Fruit fly (Drosophila melanogaster) whole organism, embryonic: Measurements from ENCODE around the gene CG12171.
A peak's percentile ranks its signal among the peaks of the same experiment; 100 is the strongest.

Experiments
- Asciz ChIP-seq: fragments of 200-800 bp; sonication (Bioruptor generic); optimal IDR thresholded peaks from 2 replicates; lab custom pipeline; 2017; ENCODE audit warnings: missing biosample characterization, mild to moderate bottlenecking, missing genetic modification characterization, missing genetic modification reagents
- B-H2 ChIP-seq: fragments of 200-800 bp; sonication (Bioruptor generic); optimal IDR thresholded peaks from 2 replicates; lab custom pipeline; 2018; ENCODE audit warnings: missing biosample characterization, mild to moderate bottlenecking, missing genetic modification characterization
- C15 ChIP-seq: fragments of 200-800 bp; sonication (Bioruptor generic); IDR thresholded peaks from 3 replicates; pipeline ENCODE4 v1.3.6; 2022; ENCODE audit warnings: missing biosample characterization, missing genetic modification characterization
- CG10431 ChIP-seq: fragments of 200-800 bp; sonication (Bioruptor generic); optimal IDR thresholded peaks from 3 replicates; lab custom pipeline; 2018; ENCODE audit warnings: missing biosample characterization, mild to moderate bottlenecking, missing genetic modification characterization
- CG11456 ChIP-seq: fragments of 200-800 bp; sonication (Bioruptor generic); IDR thresholded peaks from 3 replicates; pipeline ENCODE4 v1.3.6; 2022; ENCODE audit warnings: missing biosample characterization, missing genetic modification characterization
- CG1233 ChIP-seq: fragments of 200-800 bp; sonication (Bioruptor generic); optimal IDR thresholded peaks from 4 replicates; lab custom pipeline; 2018; ENCODE audit warnings: missing biosample characterization, mild to moderate bottlenecking, missing genetic modification characterization
- CG12659 ChIP-seq: fragments of 200-800 bp; sonication (Bioruptor generic); optimal IDR thresholded peaks from 3 replicates; lab custom pipeline; 2017; ENCODE audit warnings: mild to moderate bottlenecking, missing biosample characterization, missing genetic modification reagents, missing genetic modification characterization
- CG12942 ChIP-seq: fragments of 200-800 bp; sonication (Bioruptor generic); optimal IDR thresholded peaks from 3 replicates; lab custom pipeline; 2016; ENCODE audit warnings: missing biosample characterization, missing genetic modification characterization
- CG13296 ChIP-seq: fragments of 200-800 bp; sonication (Bioruptor generic); optimal IDR thresholded peaks from 3 replicates; lab custom pipeline; 2018; ENCODE audit warnings: missing biosample characterization, mild to moderate bottlenecking, missing genetic modification characterization
- CG14050 ChIP-seq: fragments of 200-800 bp; sonication (Bioruptor generic); IDR thresholded peaks from 3 replicates; pipeline ENCODE4 v1.3.6; 2022; ENCODE audit warnings: missing biosample characterization, missing genetic modification characterization
- CG17361 ChIP-seq: fragments of 200-800 bp; sonication (Bioruptor generic); IDR thresholded peaks from 3 replicates; pipeline ENCODE4 v1.3.6; 2022; ENCODE audit warnings: missing biosample characterization, missing genetic modification characterization
- CG17802 ChIP-seq: fragments of 200-800 bp; sonication (Bioruptor generic); optimal IDR thresholded peaks from 2 replicates; lab custom pipeline; 2018; ENCODE audit warnings: missing biosample characterization, mild to moderate bottlenecking, missing genetic modification characterization, moderate library complexity
- CG1792 ChIP-seq: fragments of 200-800 bp; sonication (Bioruptor generic); optimal IDR thresholded peaks from 2 replicates; lab custom pipeline; 2016; ENCODE audit warnings: missing biosample characterization, missing genetic modification characterization
- CG33557 ChIP-seq: fragments of 200-800 bp; sonication (Bioruptor generic); optimal IDR thresholded peaks from 2 replicates; lab custom pipeline; 2019; ENCODE audit warnings: missing biosample characterization, mild to moderate bottlenecking, missing genetic modification characterization, moderate library complexity
- CG3995 ChIP-seq: fragments of 200-800 bp; sonication (Bioruptor generic); optimal IDR thresholded peaks from 3 replicates; lab custom pipeline; 2016; ENCODE audit warnings: missing biosample characterization, missing genetic modification characterization
- CG4730 ChIP-seq: fragments of 200-800 bp; sonication (Bioruptor generic); IDR thresholded peaks from 2 replicates; pipeline ENCODE4 v1.3.6; 2022; ENCODE audit warnings: missing biosample characterization, missing genetic modification characterization
- CG6683 ChIP-seq: fragments of 200-800 bp; sonication (Bioruptor generic); optimal IDR thresholded peaks from 2 replicates; lab custom pipeline; 2017; ENCODE audit warnings: missing biosample characterization, mild to moderate bottlenecking, missing genetic modification characterization, missing genetic modification reagents
- CG6689 ChIP-seq: fragments of 200-800 bp; sonication (Bioruptor generic); IDR thresholded peaks from 2 replicates; pipeline ENCODE4 v1.3.6; 2022; ENCODE audit warnings: missing biosample characterization, missing genetic modification characterization
- CG7357 ChIP-seq: fragments of 200-800 bp; sonication (Bioruptor generic); IDR thresholded peaks from 3 replicates; pipeline ENCODE4 v1.3.6; 2022; ENCODE audit warnings: missing biosample characterization, missing genetic modification characterization
- CG7928 ChIP-seq: fragments of 200-800 bp; sonication (Bioruptor generic); optimal IDR thresholded peaks from 2 replicates; lab custom pipeline; 2017; ENCODE audit warnings: missing biosample characterization, mild to moderate bottlenecking, missing genetic modification characterization
- CG8281 ChIP-seq: fragments of 200-800 bp; sonication (Bioruptor generic); optimal IDR thresholded peaks from 2 replicates; lab custom pipeline; 2018; ENCODE audit warnings: missing biosample characterization, mild to moderate bottlenecking, missing genetic modification characterization, moderate library complexity
- CG9437 ChIP-seq: fragments of 200-800 bp; sonication (Bioruptor generic); optimal IDR thresholded peaks from 2 replicates; lab custom pipeline; 2018; ENCODE audit warnings: missing biosample characterization, mild to moderate bottlenecking, missing genetic modification characterization
- CG9932 ChIP-seq: fragments of 200-800 bp; sonication (Bioruptor generic); IDR thresholded peaks from 2 replicates; pipeline ENCODE4 v1.3.6; 2022; ENCODE audit warnings: missing biosample characterization, missing genetic modification characterization
- Dad ChIP-seq: fragments of 200-800 bp; sonication (Bioruptor generic); optimal IDR thresholded peaks from 3 replicates; lab custom pipeline; 2016; ENCODE audit warnings: missing biosample characterization, missing genetic modification characterization
- Dip3 ChIP-seq: fragments of 200-800 bp; sonication (Bioruptor generic); optimal IDR thresholded peaks from 3 replicates; lab custom pipeline; 2016; ENCODE audit warnings: missing biosample characterization, missing genetic modification characterization
- Dll ChIP-seq: fragments of 200-800 bp; sonication (Bioruptor generic); IDR thresholded peaks from 4 replicates; pipeline ENCODE4 v1.3.6; 2022; ENCODE audit warnings: missing biosample characterization, missing genetic modification characterization; ENCODE audit not compliant: partially characterized antibody
- Ets65A ChIP-seq: fragments of 200-800 bp; sonication (Bioruptor generic); peaks from one replicate; lab custom pipeline; 2016; ENCODE audit warnings: missing biosample characterization, missing genetic modification characterization
- HHEX ChIP-seq: fragments of 200-800 bp; sonication (Bioruptor generic); optimal IDR thresholded peaks from 3 replicates; lab custom pipeline; 2017; ENCODE audit warnings: missing biosample characterization, mild to moderate bottlenecking, missing genetic modification characterization, missing genetic modification reagents
- Hr78 ChIP-seq, 2 experiments: fragments of 200-800 bp in 1 of 2; fragments of >200 bp in 1 of 2; sonication (Bioruptor generic) in 1 of 2; optimal IDR thresholded peaks; 2 replicates each; lab custom pipeline; 2017 to 2019; ENCODE audit warnings: missing biosample characterization in 2 of 2, missing genetic modification characterization in 2 of 2, mild to moderate bottlenecking in 1 of 2, moderate library complexity in 1 of 2
- Lim3 ChIP-seq: fragments of 200-800 bp; sonication (Bioruptor generic); IDR thresholded peaks from 2 replicates; pipeline ENCODE4 v1.3.6; 2022; ENCODE audit warnings: missing biosample characterization, missing genetic modification characterization
- Tbp ChIP-seq: fragments of >200 bp; optimal IDR thresholded peaks from 2 replicates; lab custom pipeline; 2018; ENCODE audit warnings: missing biosample characterization, missing genetic modification characterization
- Xbp1 ChIP-seq: fragments of 200-800 bp; sonication (Bioruptor generic); optimal IDR thresholded peaks from 3 replicates; lab custom pipeline; 2016; ENCODE audit warnings: missing biosample characterization, mild to moderate bottlenecking, missing genetic modification characterization
- ash1 ChIP-seq: fragments of 200-800 bp; sonication (Bioruptor generic); optimal IDR thresholded peaks from 2 replicates; lab custom pipeline; 2018; ENCODE audit warnings: missing biosample characterization, mild to moderate bottlenecking, missing genetic modification characterization
- ato ChIP-seq: fragments of 200-800 bp; sonication (Bioruptor generic); IDR thresholded peaks from 2 replicates; pipeline ENCODE4 v1.3.6; 2022; ENCODE audit warnings: missing biosample characterization, missing genetic modification characterization; ENCODE audit not compliant: partially characterized antibody
- cas ChIP-seq: fragments of 200-800 bp; sonication (Bioruptor generic); IDR thresholded peaks from 2 replicates; pipeline ENCODE4 v1.3.6; 2022; ENCODE audit warnings: missing biosample characterization, missing genetic modification characterization
- chn ChIP-seq: fragments of 200-800 bp; sonication (Bioruptor generic); optimal IDR thresholded peaks from 2 replicates; lab custom pipeline; 2016; ENCODE audit warnings: missing biosample characterization, missing genetic modification characterization
- crp ChIP-seq, 2 experiments: fragments of 200-800 bp; sonication (Bioruptor generic); optimal IDR thresholded peaks; 2 replicates in 1 of 2; 3 replicates in 1 of 2; lab custom pipeline; 2017; ENCODE audit warnings: missing biosample characterization in 2 of 2, missing genetic modification characterization in 2 of 2, mild to moderate bottlenecking in 1 of 2, moderate library complexity in 1 of 2
- gsb ChIP-seq: fragments of 200-800 bp; sonication (Bioruptor generic); IDR thresholded peaks from 2 replicates; pipeline ENCODE4 v1.3.6; 2022; ENCODE audit warnings: missing biosample characterization, missing genetic modification characterization
- gt ChIP-seq: fragments of 200-800 bp; sonication (Bioruptor generic); IDR thresholded peaks from 2 replicates; pipeline ENCODE4 v1.3.6; 2022; ENCODE audit warnings: missing biosample characterization, missing genetic modification characterization
- hkb ChIP-seq, 2 experiments: fragments of 200-800 bp in 1 of 2; fragments of >200 bp in 1 of 2; sonication (Bioruptor generic) in 1 of 2; IDR thresholded peaks in 1 of 2; optimal IDR thresholded peaks in 1 of 2; 2 replicates each; pipeline versions ENCODE4 v1.3.6 to Lab custom; 2017 to 2022; ENCODE audit warnings: missing biosample characterization in 1 of 2, missing genetic modification characterization in 1 of 2
- insv ChIP-seq, 2 experiments: fragments of 200-800 bp; sonication (Bioruptor generic); optimal IDR thresholded peaks; 3 replicates each; lab custom pipeline; 2016 to 2018; ENCODE audit warnings: missing biosample characterization in 2 of 2, missing genetic modification characterization in 2 of 2
- kni ChIP-seq: fragments of 200-800 bp; sonication (Bioruptor generic); optimal IDR thresholded peaks from 3 replicates; lab custom pipeline; 2017; ENCODE audit warnings: mild to moderate bottlenecking, missing biosample characterization, missing genetic modification reagents, missing genetic modification characterization
- nau ChIP-seq: fragments of 200-800 bp; sonication (Bioruptor generic); optimal IDR thresholded peaks from 3 replicates; lab custom pipeline; 2017; ENCODE audit warnings: missing biosample characterization, mild to moderate bottlenecking, missing genetic modification characterization, missing genetic modification reagents
- nom ChIP-seq: fragments of 200-800 bp; sonication (Bioruptor generic); optimal IDR thresholded peaks from 2 replicates; lab custom pipeline; 2017; ENCODE audit warnings: missing biosample characterization, missing genetic modification characterization, mild to moderate bottlenecking, moderate library complexity, missing genetic modification reagents
- otp ChIP-seq: fragments of 200-800 bp; sonication (Bioruptor generic); IDR thresholded peaks from 3 replicates; pipeline ENCODE4, ENCODE4 v1.3.6; 2022; ENCODE audit warnings: missing biosample characterization, missing genetic modification characterization
- pita ChIP-seq: fragments of 200-800 bp; sonication (Bioruptor generic); optimal IDR thresholded peaks from 2 replicates; lab custom pipeline; 2017; ENCODE audit warnings: missing biosample characterization, mild to moderate bottlenecking, missing genetic modification characterization
- ro ChIP-seq: fragments of 200-800 bp; sonication (Bioruptor generic); IDR thresholded peaks from 2 replicates; pipeline ENCODE4 v1.3.6; 2022; ENCODE audit warnings: missing biosample characterization, missing genetic modification characterization
- scrt ChIP-seq: fragments of 200-800 bp; sonication (Bioruptor generic); optimal IDR thresholded peaks from 2 replicates; lab custom pipeline; 2018; ENCODE audit warnings: missing biosample characterization, mild to moderate bottlenecking, missing genetic modification characterization, moderate library complexity
- wdn ChIP-seq: fragments of 200-800 bp; sonication (Bioruptor generic); IDR thresholded peaks from 2 replicates; pipeline ENCODE4 v1.3.6; 2022; ENCODE audit warnings: missing biosample characterization, missing genetic modification characterization

The CG12171 gene

dm6 chr3R:5660198-5660893 is 26.9 kb downstream of the CG12171 start, which contains the start of gene Wdr33 (continued):
- TF ChIP-seq ato: peak; percentile 68
- no peak for TF ChIP-seq C15 (GFP tag; lab: Robert Waterston, UW)
- peak; percentile 65; the same call in 2 of the 3 replicates for TF ChIP-seq CG17361 (GFP tag; lab: Robert Waterston, UW)
- TF ChIP-seq CG33557 (GFP tag; lab: Kevin White, UChicago): no peak
- peak; percentile 39 for TF ChIP-seq CG13296
- no peak for TF ChIP-seq Dip3 (GFP tag; lab: Kevin White, UChicago)
- TF ChIP-seq cas (GFP tag; lab: Robert Waterston, UW): no peak
- 0 out of 2 replicates have a peak, but pooled peaks have one; percentile 4 for TF ChIP-seq CG6689 (GFP tag; lab: Robert Waterston, UW)
- no peak for TF ChIP-seq gt (GFP tag; lab: Robert Waterston, UW)
- TF ChIP-seq CG10431 (GFP tag; lab: Kevin White, UChicago): no peak
- TF ChIP-seq CG8281 (tag; lab: Kevin White, UChicago): no peak
- no peak for TF ChIP-seq nom (GFP tag; lab: Kevin White, UChicago)
- peak; percentile 46; the same call in 1 of the 2 replicates for TF ChIP-seq CG9932
- peak; percentile 45 for TF ChIP-seq CG9437 (GFP tag; lab: Kevin White, UChicago)
- TF ChIP-seq CG12659: peak; percentile 43
- TF ChIP-seq CG4730 (GFP tag; lab: Robert Waterston, UW): no peak
- TF ChIP-seq crp (GFP tag; optimal IDR thresholded peaks at IDR 0.05; lab: Kevin White, UChicago): no peak
- no peak for TF ChIP-seq CG14050 (GFP tag; lab: Robert Waterston, UW)
- TF ChIP-seq CG7928 (GFP tag; lab: Kevin White, UChicago): no peak
- no peak for TF ChIP-seq CG1792 (GFP tag; lab: Kevin White, UChicago)
- TF ChIP-seq CG12942 (GFP tag; lab: Kevin White, UChicago): no peak
- no peak for TF ChIP-seq ash1 (GFP tag; lab: Kevin White, UChicago)
- TF ChIP-seq CG3995: peak; percentile 60
- no peak for TF ChIP-seq scrt (GFP tag; lab: Kevin White, UChicago)
- TF ChIP-seq chn: no peak
- no peak for TF ChIP-seq Hr78 (GFP tag; optimal IDR thresholded peaks at IDR 0.05; lab: Kevin White, UChicago)
- peak; percentile 52 for TF ChIP-seq Xbp1 (GFP tag; lab: Kevin White, UChicago)
- TF ChIP-seq kni: no peak
- no peak for TF ChIP-seq B-H2 (GFP tag; lab: Kevin White, UChicago)
- no peak for TF ChIP-seq otp (GFP tag; lab: Robert Waterston, UW)
- TF ChIP-seq CG6683 (GFP tag; lab: Kevin White, UChicago): no peak
- TF ChIP-seq CG17802 (tag; lab: Kevin White, UChicago): no peak
- no peak for TF ChIP-seq HHEX (GFP tag; lab: Kevin White, UChicago)
- TF ChIP-seq Lim3 (GFP tag; lab: Robert Waterston, UW): no peak
- no peak for TF ChIP-seq ro (GFP tag; lab: Robert Waterston, UW)
- TF ChIP-seq pita: no peak
- no peak for TF ChIP-seq insv (GFP tag; optimal IDR thresholded peaks at IDR 0.05; lab: Kevin White, UChicago)
- TF ChIP-seq CG7357 (GFP tag; lab: Robert Waterston, UW): no peak
- TF ChIP-seq Asciz (GFP tag; lab: Kevin White, UChicago): no peak
- 0 out of 3 replicates have a peak, but pooled peaks have one; percentile 12 for TF ChIP-seq CG11456 (GFP tag; lab: Robert Waterston, UW)
- no peak for TF ChIP-seq CG1233 (GFP tag; lab: Kevin White, UChicago)
- TF ChIP-seq Dad: no peak
- TF ChIP-seq Tbp (GFP tag; lab: Kevin White, UChicago): no peak
- TF ChIP-seq Dll (GFP tag; lab: Robert Waterston, UW): peak; percentile 96
- no peak for TF ChIP-seq wdn (GFP tag; lab: Robert Waterston, UW)
- TF ChIP-seq gsb (GFP tag; lab: Robert Waterston, UW): no peak
- no peak for TF ChIP-seq Ets65A (GFP tag; lab: Kevin White, UChicago)
- no peak for TF ChIP-seq nau (GFP tag; lab: Kevin White, UChicago)
- no peak for TF ChIP-seq hkb (optimal IDR thresholded peaks at IDR 0.05; lab: Kevin White, UChicago)
- 0 out of 2 replicates have a peak, but pooled peaks have one; percentile 9 for TF ChIP-seq hkb (GFP tag; IDR thresholded peaks at IDR 0.05; lab: Robert Waterston, UW)
